Fruit fly (Drosophila melanogaster): ENCODE measurements around the gene pygo.

DNA sequence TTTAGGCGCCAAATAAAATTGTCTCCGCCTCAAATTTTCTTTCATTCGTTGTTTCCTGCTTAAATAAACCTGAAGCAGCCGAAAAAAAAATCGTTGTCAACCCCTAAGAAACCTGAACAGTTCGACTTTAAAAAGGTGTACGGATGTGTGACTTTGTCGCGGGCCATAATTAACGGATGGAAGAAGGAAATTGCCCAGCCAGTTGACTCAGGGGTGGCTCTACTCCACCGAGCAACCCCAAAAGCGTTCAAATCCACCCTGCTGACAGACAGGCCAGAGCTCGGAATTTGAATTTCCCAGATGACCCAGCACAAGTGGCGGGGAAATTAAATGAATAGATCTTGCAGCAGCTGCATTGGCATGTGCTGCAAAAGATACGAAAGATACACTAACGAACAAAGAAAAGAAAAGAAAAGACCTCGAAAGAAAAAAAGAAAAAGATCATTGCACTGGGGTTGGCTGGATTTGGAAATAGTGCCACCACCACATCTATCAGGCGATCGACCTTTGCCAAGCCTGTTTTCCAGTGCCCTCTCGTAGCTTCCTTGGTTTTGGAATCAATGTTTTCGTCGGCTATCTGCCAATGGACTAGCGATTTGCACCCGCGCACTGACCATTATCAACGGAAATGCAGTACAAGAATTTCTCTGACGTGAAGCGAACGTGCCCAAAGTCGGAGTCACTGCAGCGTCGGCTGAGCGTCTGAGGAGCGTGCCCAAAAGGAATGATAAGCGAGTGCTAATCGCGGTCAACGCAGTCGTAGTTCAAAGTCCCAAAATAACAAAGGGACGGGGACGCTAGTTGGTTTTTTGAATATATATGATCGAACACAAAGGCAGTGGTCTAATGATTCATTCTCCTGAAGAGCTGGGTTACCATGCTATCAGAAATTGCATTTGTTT is 26.0 kb upstream of the pygo start:
- TF ChIP-seq vri (GFP tag; optimal IDR thresholded peaks at IDR 0.05) (no peak), svp (GFP tag) (peak; percentile 57), salr (GFP tag; optimal IDR thresholded peaks at IDR 0.05) (no peak), cyc (GFP tag; optimal IDR thresholded peaks at IDR 0.05) (no peak), Gug (GFP tag; IDR thresholded peaks at IDR 0.05) (no peak), CG6854 (GFP tag; optimal IDR thresholded peaks at IDR 0.05) (no peak), fd59A (GFP tag; optimal IDR thresholded peaks at IDR 0.05) (no peak)
